Worm (Caenorhabditis elegans): Measurements from ENCODE around the gene F32D1.8.
A peak's percentile ranks its signal among the peaks of the same experiment; 100 is the strongest.

F32D1.8 gene

ce11 chrV:4356047-4356612, 21.4 kb downstream of the F32D1.8 start:
- no peak for TF ChIP-seq mml-1 (tag; optimal IDR thresholded peaks at IDR 0.05)
- no peak for TF ChIP-seq unc-39 (tag; optimal IDR thresholded peaks at IDR 0.05)
- TF ChIP-seq ceh-82 (tag; optimal IDR thresholded peaks at IDR 0.05), result no peak
- no peak for TF ChIP-seq nhr-25 (tag; optimal IDR thresholded peaks at IDR 0.05)
- no peak for TF ChIP-seq jun-1 (tag; optimal IDR thresholded peaks at IDR 0.05)

- TF ChIP-seq nhr-23 (tag; optimal IDR thresholded peaks at IDR 0.05), result peak; percentile 42
- TF ChIP-seq lin-15B (tag; optimal IDR thresholded peaks at IDR 0.05), result peak; percentile 75
- no peak for TF ChIP-seq fkh-2 (tag; optimal IDR thresholded peaks at IDR 0.05)
- peak; percentile 74 for TF ChIP-seq hmg-11 (tag; optimal IDR thresholded peaks at IDR 0.05)
- no peak for TF ChIP-seq nhr-67 (tag; optimal IDR thresholded peaks at IDR 0.05)
- peak; percentile 21 for TF ChIP-seq pqm-1 (tag; optimal IDR thresholded peaks at IDR 0.05)
- no peak for TF ChIP-seq egl-5 (tag; optimal IDR thresholded peaks at IDR 0.05)
- TF ChIP-seq snpc-4 (tag; optimal IDR thresholded peaks at IDR 0.05), result peak; percentile 1
- TF ChIP-seq ama-1 (optimal IDR thresholded peaks at IDR 0.05), result peak; percentile 32
- no peak for TF ChIP-seq ceh-28 (tag; optimal IDR thresholded peaks at IDR 0.05)
- TF ChIP-seq nhr-12 (tag; optimal IDR thresholded peaks at IDR 0.05), result no peak
- TF ChIP-seq lin-39 (tag; optimal IDR thresholded peaks at IDR 0.05), result peak; percentile 27
- TF ChIP-seq egl-27 (tag; optimal IDR thresholded peaks at IDR 0.05), result no peak
- peak; percentile 78 for TF ChIP-seq nfya-1 (tag; optimal IDR thresholded peaks at IDR 0.05; ENCODE audit: insufficient read depth)
- TF ChIP-seq nhr-25 (tag; optimal IDR thresholded peaks at IDR 0.05), result peak; percentile 68
- peak; percentile 35 for TF ChIP-seq elt-2 (tag; optimal IDR thresholded peaks at IDR 0.05)
Measured at ce11 chrV:4346799-4347198, 30.7 kb downstream of the F32D1.8 start, which contains the start of gene mcm-7. mcm-7 (plus strand) TSS chrV:4347166.

- TF ChIP-seq nhr-11 (tag; optimal IDR thresholded peaks at IDR 0.05) (no peak), eor-1 (tag; optimal IDR thresholded peaks at IDR 0.05) (no peak), elt-3 (tag; optimal IDR thresholded peaks at IDR 0.05) (no peak), pha-4 (tag; optimal IDR thresholded peaks at IDR 0.05) (no peak), egl-5 (tag; optimal IDR thresholded peaks at IDR 0.05) (no peak), lin-39 (tag; optimal IDR thresholded peaks at IDR 0.05) (no peak), snpc-4 (tag; optimal IDR thresholded peaks at IDR 0.05) (no peak), R02D3.7 (tag; optimal IDR thresholded peaks at IDR 0.05) (no peak), ama-1 (optimal IDR thresholded peaks at IDR 0.05) (no peak), mml-1 (tag; optimal IDR thresholded peaks at IDR 0.05) (no peak), pqm-1 (tag; optimal IDR thresholded peaks at IDR 0.05) (no peak), nhr-43 (tag; optimal IDR thresholded peaks at IDR 0.05; ENCODE audit: poor library complexity, severe bottlenecking) (no peak), nhr-23 (tag; optimal IDR thresholded peaks at IDR 0.05) (no peak), unc-62 (GFP tag; optimal IDR thresholded peaks at IDR 0.05) (no peak), lsy-12 (tag; optimal IDR thresholded peaks at IDR 0.05) (no peak), nhr-25 (tag; optimal IDR thresholded peaks at IDR 0.05) (no peak), elt-1 (tag; optimal IDR thresholded peaks at IDR 0.05) (no peak)
Measured at ce11 chrV:4346325-4346724, 31.2 kb downstream of the F32D1.8 start, which contains the start of gene hpo-18. hpo-18 (minus strand) TSS chrV:4346425.

- TF ChIP-seq nhr-43 (tag; optimal IDR thresholded peaks at IDR 0.05; ENCODE audit: poor library complexity, severe bottlenecking), result peak; percentile 19
- no peak for TF ChIP-seq mdl-1 (tag; optimal IDR thresholded peaks at IDR 0.05)
Measured at ce11 chrV:4345714-4346113, 31.8 kb downstream of the F32D1.8 start, which contains the start of gene figl-1. figl-1 (minus strand) TSS chrV:4345999.

ce11 chrV:4341736-4342135, 35.8 kb downstream of the F32D1.8 start:
- TF ChIP-seq pha-4 (tag; optimal IDR thresholded peaks at IDR 0.05) (peak; percentile 27), nhr-43 (tag; optimal IDR thresholded peaks at IDR 0.05; ENCODE audit: poor library complexity, severe bottlenecking) (no peak)

ce11 chrV:4341208-4341607, 36.3 kb downstream of the F32D1.8 start, which contains the start of gene glrx-3:
glrx-3 (minus strand) TSS chrV:4341308.
- no peak for TF ChIP-seq mml-1 (tag; optimal IDR thresholded peaks at IDR 0.05)
- no peak for TF ChIP-seq hmg-11 (tag; optimal IDR thresholded peaks at IDR 0.05)
- TF ChIP-seq nhr-12 (tag; optimal IDR thresholded peaks at IDR 0.05), result no peak
- TF ChIP-seq ztf-11 (tag; optimal IDR thresholded peaks at IDR 0.05), result no peak
- TF ChIP-seq R02D3.7 (tag; optimal IDR thresholded peaks at IDR 0.05), result no peak
- TF ChIP-seq fos-1 (tag; optimal IDR thresholded peaks at IDR 0.05), result no peak
- no peak for TF ChIP-seq unc-62 (GFP tag; optimal IDR thresholded peaks at IDR 0.05)
- TF ChIP-seq ama-1 (optimal IDR thresholded peaks at IDR 0.05), result no peak
- no peak for TF ChIP-seq egl-27 (tag; optimal IDR thresholded peaks at IDR 0.05)
- TF ChIP-seq ceh-16 (tag; optimal IDR thresholded peaks at IDR 0.05), result no peak
- no peak for TF ChIP-seq daf-12 (tag; optimal IDR thresholded peaks at IDR 0.05)

All from whole organism, L3 larva.